Fruit fly (Drosophila melanogaster) whole organism, embryonic: ENCODE data around the gene jdp.

ENCODE experiments used
- Awh ChIP-seq: fragments of 200-800 bp; sonication (Bioruptor generic); IDR thresholded peaks from 2 replicates; pipeline ENCODE4, ENCODE4 v1.3.6; 2022; ENCODE audit warnings: missing biosample characterization, missing genetic modification characterization
- B-H1 ChIP-seq: fragments of 200-800 bp; sonication (Bioruptor generic); IDR thresholded peaks from 3 replicates; pipeline ENCODE4 v1.3.6; 2022; ENCODE audit warnings: missing biosample characterization, missing genetic modification characterization
- BEAF-32 ChIP-seq: fragments of 200-800 bp; sonication (Bioruptor generic); optimal IDR thresholded peaks from 3 replicates; lab custom pipeline; 2017; ENCODE audit warnings: missing biosample characterization, missing genetic modification characterization, mild to moderate bottlenecking, moderate library complexity, missing genetic modification reagents
- BtbVII ChIP-seq: fragments of 200-800 bp; sonication (Bioruptor generic); optimal IDR thresholded peaks from 3 replicates; lab custom pipeline; 2017; ENCODE audit warnings: missing biosample characterization, mild to moderate bottlenecking, missing genetic modification characterization
- CG11093 ChIP-seq: fragments of 200-800 bp; sonication (Bioruptor generic); IDR thresholded peaks from 3 replicates; pipeline ENCODE4 v1.3.6; 2022; ENCODE audit warnings: missing biosample characterization, missing genetic modification characterization
- CG11696 ChIP-seq: fragments of 200-800 bp; sonication (Bioruptor generic); IDR thresholded peaks from 2 replicates; pipeline ENCODE4 v1.3.6; 2022; ENCODE audit warnings: missing biosample characterization, missing genetic modification characterization
- CG12155 ChIP-seq: fragments of 200-800 bp; sonication (Bioruptor generic); optimal IDR thresholded peaks from 3 replicates; lab custom pipeline; 2016; ENCODE audit warnings: missing biosample characterization, missing genetic modification characterization
- CG12236 ChIP-seq: fragments of 200-800 bp; sonication (Bioruptor generic); optimal IDR thresholded peaks from 2 replicates; lab custom pipeline; 2016; ENCODE audit warnings: missing biosample characterization, missing genetic modification characterization
- CG13123 ChIP-seq: fragments of 200-800 bp; sonication (Bioruptor generic); optimal IDR thresholded peaks from 2 replicates; lab custom pipeline; 2016; ENCODE audit warnings: missing biosample characterization, missing genetic modification characterization
- CG13296 ChIP-seq: fragments of 200-800 bp; sonication (Bioruptor generic); optimal IDR thresholded peaks from 3 replicates; lab custom pipeline; 2018; ENCODE audit warnings: missing biosample characterization, mild to moderate bottlenecking, missing genetic modification characterization
- CG13775 ChIP-seq: fragments of 200-800 bp; sonication (Bioruptor generic); optimal IDR thresholded peaks from 3 replicates; lab custom pipeline; 2017; ENCODE audit warnings: missing biosample characterization, mild to moderate bottlenecking, missing genetic modification characterization
- CG14860 ChIP-seq: fragments of 200-800 bp; sonication (Bioruptor generic); IDR thresholded peaks from 3 replicates; pipeline ENCODE4 v1.3.6; 2022; ENCODE audit warnings: missing biosample characterization, missing genetic modification characterization; ENCODE audit not compliant: partially characterized antibody
- CG15601 ChIP-seq: fragments of 200-800 bp; sonication (Bioruptor generic); optimal IDR thresholded peaks from 3 replicates; lab custom pipeline; 2019; ENCODE audit warnings: missing biosample characterization, mild to moderate bottlenecking, missing genetic modification characterization, moderate library complexity
- CG17359 ChIP-seq: fragments of 200-800 bp; sonication (Bioruptor generic); optimal IDR thresholded peaks from 3 replicates; lab custom pipeline; 2018; ENCODE audit warnings: missing biosample characterization, mild to moderate bottlenecking, missing genetic modification characterization, moderate library complexity
- CG18011 ChIP-seq: fragments of 200-800 bp; sonication (Bioruptor generic); optimal IDR thresholded peaks from 2 replicates; lab custom pipeline; 2017; ENCODE audit warnings: missing biosample characterization, missing genetic modification characterization, mild to moderate bottlenecking, moderate library complexity, missing genotype
- CG2199 ChIP-seq: fragments of 200-800 bp; sonication (Bioruptor generic); IDR thresholded peaks from 3 replicates; pipeline ENCODE4 v1.3.6; 2022; ENCODE audit warnings: missing biosample characterization, missing genetic modification characterization
- CG2875 ChIP-seq: fragments of 200-800 bp; sonication (Bioruptor generic); optimal IDR thresholded peaks from 2 replicates; lab custom pipeline; 2017; ENCODE audit warnings: missing biosample characterization, mild to moderate bottlenecking, missing genetic modification characterization, missing genetic modification reagents
- CG32767 ChIP-seq: fragments of 200-800 bp; sonication (Bioruptor generic); IDR thresholded peaks from 2 replicates; pipeline ENCODE4 v1.3.6; 2022; ENCODE audit warnings: missing biosample characterization, missing genetic modification characterization
- CG33557 ChIP-seq: fragments of 200-800 bp; sonication (Bioruptor generic); optimal IDR thresholded peaks from 2 replicates; lab custom pipeline; 2019; ENCODE audit warnings: missing biosample characterization, mild to moderate bottlenecking, missing genetic modification characterization, moderate library complexity
- CG34376 ChIP-seq: fragments of 200-800 bp; sonication (Bioruptor generic); optimal IDR thresholded peaks from 2 replicates; lab custom pipeline; 2018; ENCODE audit warnings: missing biosample characterization, mild to moderate bottlenecking, missing genetic modification characterization
- CG3847 ChIP-seq: fragments of 200-800 bp; sonication (Bioruptor generic); IDR thresholded peaks from 2 replicates; pipeline ENCODE4 v1.3.6; 2022; ENCODE audit warnings: missing biosample characterization, missing genetic modification characterization
- CG5180 ChIP-seq: fragments of 200-800 bp; sonication (Bioruptor generic); optimal IDR thresholded peaks from 3 replicates; lab custom pipeline; 2017; ENCODE audit warnings: missing biosample characterization, missing genetic modification characterization, mild to moderate bottlenecking, moderate library complexity, missing genetic modification reagents
- CG5953 ChIP-seq: fragments of 200-800 bp; sonication (Bioruptor generic); IDR thresholded peaks from 2 replicates; pipeline ENCODE4 v1.3.6; 2022; ENCODE audit warnings: missing biosample characterization, missing genetic modification characterization
- CG7271 ChIP-seq: fragments of 200-800 bp; sonication (Bioruptor generic); optimal IDR thresholded peaks from 2 replicates; lab custom pipeline; 2018; ENCODE audit warnings: missing biosample characterization, mild to moderate bottlenecking, missing genetic modification characterization, moderate library complexity
- CG8089 ChIP-seq: fragments of 200-800 bp; sonication (Bioruptor generic); optimal IDR thresholded peaks from 3 replicates; lab custom pipeline; 2016; ENCODE audit warnings: missing biosample characterization, missing genetic modification characterization
- CG8478 ChIP-seq: fragments of >200 bp; optimal IDR thresholded peaks from 2 replicates; lab custom pipeline; 2018
- Chrac-16 ChIP-seq: fragments of 200-800 bp; sonication (Bioruptor generic); optimal IDR thresholded peaks from 3 replicates; lab custom pipeline; 2016; ENCODE audit warnings: missing biosample characterization, missing genetic modification characterization
- Dbx ChIP-seq: fragments of 200-800 bp; sonication (Bioruptor generic); IDR thresholded peaks from 3 replicates; pipeline ENCODE4 v1.3.6; 2022; ENCODE audit warnings: missing biosample characterization, missing genetic modification characterization
- Dfd ChIP-seq, 2 experiments: fragments of >200 bp; optimal IDR thresholded peaks; 2 replicates each; lab custom pipeline; 2017; ENCODE audit warnings: missing biosample characterization in 2 of 2, missing genetic modification characterization in 2 of 2
- Doc2 ChIP-seq: fragments of 200-800 bp; sonication (Bioruptor generic); IDR thresholded peaks from 2 replicates; pipeline ENCODE4 v1.3.6; 2022; ENCODE audit warnings: missing biosample characterization, missing genetic modification characterization
- Drgx ChIP-seq: fragments of 200-800 bp; sonication (Bioruptor generic); IDR thresholded peaks from 2 replicates; pipeline ENCODE4 v1.3.6; 2022; ENCODE audit warnings: missing biosample characterization, missing genetic modification characterization
- Elba2 ChIP-seq: fragments of 200-800 bp; sonication (Bioruptor generic); optimal IDR thresholded peaks from 3 replicates; lab custom pipeline; 2016; ENCODE audit warnings: missing biosample characterization, missing genetic modification characterization
- Ets97D ChIP-seq: fragments of 200-800 bp; sonication (Bioruptor generic); optimal IDR thresholded peaks from 3 replicates; lab custom pipeline; 2016; ENCODE audit warnings: missing biosample characterization, missing genetic modification characterization
- H2.0 ChIP-seq: fragments of 200-800 bp; sonication (Bioruptor generic); IDR thresholded peaks from 2 replicates; pipeline ENCODE4 v1.3.6; 2022; ENCODE audit warnings: missing biosample characterization, missing genetic modification characterization
- Jarid2 ChIP-seq: fragments of 200-800 bp; sonication (Bioruptor generic); optimal IDR thresholded peaks from 3 replicates; lab custom pipeline; 2017; ENCODE audit warnings: mild to moderate bottlenecking, missing biosample characterization, missing genetic modification reagents, missing genetic modification characterization
- Mad ChIP-seq: fragments of 200-800 bp; sonication (Bioruptor generic); optimal IDR thresholded peaks from 2 replicates; lab custom pipeline; 2016; ENCODE audit warnings: missing biosample characterization, missing genetic modification characterization
- Mes4 ChIP-seq: fragments of 200-800 bp; sonication (Bioruptor generic); optimal IDR thresholded peaks from 2 replicates; lab custom pipeline; 2016; ENCODE audit warnings: missing biosample characterization, missing genetic modification characterization
- Mrtf ChIP-seq: fragments of 200-800 bp; sonication (Bioruptor generic); IDR thresholded peaks from 3 replicates; pipeline ENCODE4 v1.3.6; 2022; ENCODE audit warnings: missing biosample characterization, missing genetic modification characterization
- NC2α ChIP-seq: fragments of 200-800 bp; sonication (Bioruptor generic); optimal IDR thresholded peaks from 2 replicates; lab custom pipeline; 2016; ENCODE audit warnings: missing biosample characterization, missing genetic modification characterization
- Oaz ChIP-seq: fragments of 200-800 bp; sonication (Bioruptor generic); IDR thresholded peaks from 2 replicates; pipeline ENCODE4 v1.3.6; 2022; ENCODE audit warnings: missing biosample characterization, missing genetic modification characterization
- Taf1 ChIP-seq: fragments of 200-800 bp; sonication (Bioruptor generic); IDR thresholded peaks from 2 replicates; pipeline ENCODE4 v1.3.6; 2022; ENCODE audit warnings: missing biosample characterization, missing genetic modification characterization
- Xrp1 ChIP-seq: fragments of 200-800 bp; sonication (Bioruptor generic); IDR thresholded peaks from 2 replicates; pipeline ENCODE4 v1.3.6; 2022; ENCODE audit warnings: missing biosample characterization, missing genetic modification characterization
- bbx ChIP-seq: fragments of 200-800 bp; sonication (Bioruptor generic); IDR thresholded peaks from 2 replicates; pipeline ENCODE4 v1.3.6; 2022; ENCODE audit warnings: missing biosample characterization, missing genetic modification characterization; ENCODE audit not compliant: partially characterized antibody
- cas ChIP-seq: fragments of 200-800 bp; sonication (Bioruptor generic); IDR thresholded peaks from 2 replicates; pipeline ENCODE4 v1.3.6; 2022; ENCODE audit warnings: missing biosample characterization, missing genetic modification characterization
- gfzf ChIP-seq: fragments of 200-800 bp; sonication (Bioruptor generic); optimal IDR thresholded peaks from 2 replicates; lab custom pipeline; 2016; ENCODE audit warnings: missing biosample characterization, mild to moderate bottlenecking, missing genetic modification characterization, moderate library complexity
- p53 ChIP-seq: fragments of 200-800 bp; sonication (Bioruptor generic); optimal IDR thresholded peaks from 2 replicates; lab custom pipeline; 2016; ENCODE audit warnings: missing biosample characterization, missing genetic modification characterization
- pum ChIP-seq: fragments of 200-800 bp; sonication (Bioruptor generic); optimal IDR thresholded peaks from 2 replicates; lab custom pipeline; 2016; ENCODE audit warnings: missing biosample characterization, missing genetic modification characterization
- sr ChIP-seq: fragments of 200-800 bp; sonication (Bioruptor generic); IDR thresholded peaks from 3 replicates; pipeline ENCODE4 v1.3.6; 2022; ENCODE audit warnings: missing biosample characterization, missing genetic modification characterization
- ssp ChIP-seq: fragments of 200-800 bp; sonication (Bioruptor generic); IDR thresholded peaks from 2 replicates; pipeline ENCODE4 v1.3.6; 2022; ENCODE audit warnings: missing biosample characterization, missing genetic modification characterization
- tin ChIP-seq: fragments of 200-800 bp; sonication (Bioruptor generic); optimal IDR thresholded peaks from 3 replicates; lab custom pipeline; 2016; ENCODE audit warnings: missing biosample characterization, missing genetic modification characterization
- tll ChIP-seq, 2 experiments: fragments of 200-800 bp in 1 of 2; fragments of >200 bp in 1 of 2; sonication (Bioruptor generic) in 1 of 2; optimal IDR thresholded peaks; 2 replicates each; lab custom pipeline; 2017 to 2019; ENCODE audit warnings: missing biosample characterization in 2 of 2, missing genetic modification characterization in 2 of 2, mild to moderate bottlenecking in 1 of 2, moderate library complexity in 1 of 2
- ttk ChIP-seq: fragments of 200-800 bp; sonication (Bioruptor generic); IDR thresholded peaks from 2 replicates; pipeline ENCODE4 v2.1.2; 2022; ENCODE audit warnings: missing biosample characterization, missing genetic modification characterization
- zen ChIP-seq: fragments of 200-800 bp; sonication (Bioruptor generic); optimal IDR thresholded peaks from 3 replicates; lab custom pipeline; 2018; ENCODE audit warnings: missing biosample characterization, mild to moderate bottlenecking, missing genetic modification characterization, moderate library complexity

Gene jdp

DNA sequence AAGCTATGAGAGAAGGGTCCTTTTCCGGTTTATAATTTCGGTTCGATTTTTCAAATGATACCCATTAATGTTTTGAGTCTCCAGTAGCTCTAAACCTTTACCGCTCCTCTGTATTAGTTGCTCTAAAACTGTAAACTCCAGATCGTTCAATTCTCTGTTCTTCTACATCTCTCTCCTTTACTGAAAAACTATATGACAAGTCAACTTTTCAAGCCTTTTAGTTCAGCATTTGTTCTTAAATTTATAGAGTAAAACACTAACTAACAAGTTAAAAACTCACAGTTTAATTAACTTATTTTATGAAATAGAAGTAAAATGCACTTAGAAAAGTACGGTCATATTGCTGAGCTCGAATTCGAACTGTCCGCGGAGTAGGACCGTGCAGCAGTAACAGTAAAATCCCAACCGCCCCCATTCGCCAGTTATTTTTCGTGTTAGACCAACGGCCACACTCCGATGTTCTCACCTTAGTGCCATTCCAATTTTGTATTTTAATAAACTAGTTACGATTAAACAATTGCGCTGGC, 36.0 kb upstream of the jdp start (continued):
- no peak for TF ChIP-seq CG18011 (GFP tag; lab: Kevin White, UChicago)
- no peak for TF ChIP-seq CG34376 (GFP tag; lab: Kevin White, UChicago)
- no peak for TF ChIP-seq ttk
- TF ChIP-seq CG13296: no peak
- TF ChIP-seq CG11696 (GFP tag; lab: Robert Waterston, UW): no peak
- TF ChIP-seq Mad (GFP tag; lab: Kevin White, UChicago): no peak
- TF ChIP-seq zen (tag; lab: Kevin White, UChicago): no peak
- no peak for TF ChIP-seq Jarid2 (GFP tag; lab: Kevin White, UChicago)
- no peak for TF ChIP-seq Mrtf (GFP tag; lab: Robert Waterston, UW)
- TF ChIP-seq Drgx: no peak
- no peak for TF ChIP-seq tll (GFP tag; optimal IDR thresholded peaks at IDR 0.05; lab: Kevin White, UChicago)
- no peak for TF ChIP-seq CG33557
- no peak for TF ChIP-seq bbx (GFP tag; lab: Robert Waterston, UW)
- TF ChIP-seq CG5180 (GFP tag; lab: Kevin White, UChicago): no peak
- TF ChIP-seq Xrp1 (GFP tag; lab: Robert Waterston, UW): no peak
- no peak for TF ChIP-seq CG11093 (GFP tag; lab: Robert Waterston, UW)
- TF ChIP-seq CG15601 (tag; lab: Kevin White, UChicago): no peak
- TF ChIP-seq gfzf: peak; percentile 91
- TF ChIP-seq BEAF-32 (GFP tag; lab: Kevin White, UChicago): peak; percentile 40
- no peak for TF ChIP-seq tin (GFP tag; lab: Kevin White, UChicago)
- TF ChIP-seq BtbVII (GFP tag; lab: Kevin White, UChicago): no peak
- TF ChIP-seq ssp (GFP tag; lab: Robert Waterston, UW): no peak
- no peak for TF ChIP-seq CG14860 (GFP tag; lab: Robert Waterston, UW)
- TF ChIP-seq cas (GFP tag; lab: Robert Waterston, UW): no peak
- no peak for TF ChIP-seq Mes4 (GFP tag; lab: Kevin White, UChicago)
- no peak for TF ChIP-seq CG2875 (GFP tag; lab: Kevin White, UChicago)
- TF ChIP-seq Chrac-16: no peak
- TF ChIP-seq pum (GFP tag; lab: Kevin White, UChicago): no peak
- no peak for TF ChIP-seq CG13123 (GFP tag; lab: Kevin White, UChicago)
- no peak for TF ChIP-seq H2.0 (GFP tag; lab: Robert Waterston, UW)
- no peak for TF ChIP-seq Dbx (GFP tag; lab: Robert Waterston, UW)
- no peak for TF ChIP-seq CG13775 (GFP tag; lab: Kevin White, UChicago)
- peak; percentile 38 for TF ChIP-seq Ets97D (GFP tag; lab: Kevin White, UChicago)
- no peak for TF ChIP-seq CG8089 (GFP tag; lab: Kevin White, UChicago)
- TF ChIP-seq CG3847 (GFP tag; lab: Robert Waterston, UW): peak; percentile 47
- no peak for TF ChIP-seq Doc2 (GFP tag; lab: Robert Waterston, UW)
- TF ChIP-seq sr (GFP tag; lab: Robert Waterston, UW): no peak
- no peak for TF ChIP-seq Awh
- TF ChIP-seq Oaz (GFP tag; lab: Robert Waterston, UW): no peak
- TF ChIP-seq CG12236 (GFP tag; lab: Kevin White, UChicago): no peak
- TF ChIP-seq CG17359: no peak
- no peak for TF ChIP-seq Elba2
- TF ChIP-seq CG5953 (GFP tag; lab: Robert Waterston, UW): no peak
- no peak for TF ChIP-seq CG12155 (GFP tag; lab: Kevin White, UChicago)
- no peak for TF ChIP-seq Dfd (GFP tag; optimal IDR thresholded peaks at IDR 0.05; lab: Kevin White, UChicago)
- TF ChIP-seq CG32767 (GFP tag; lab: Robert Waterston, UW): no peak
- no peak for TF ChIP-seq NC2α
- no peak for TF ChIP-seq CG7271 (tag; lab: Kevin White, UChicago)
- TF ChIP-seq CG2199: no peak
- TF ChIP-seq CG8478 (lab: Kevin White, UChicago): no peak
- no peak for TF ChIP-seq Taf1 (GFP tag; lab: Robert Waterston, UW)
- no peak for TF ChIP-seq p53 (GFP tag; lab: Kevin White, UChicago)
- no peak for TF ChIP-seq B-H1 (GFP tag; lab: Robert Waterston, UW)
